Fruit fly (Drosophila melanogaster): ENCODE data around the gene Dr.

Gene Dr

dm6 chr3R:29600762-29601161 lies 44.6 kb downstream of the Dr start, which contains the start of gene CG7568:
CG7568 (minus strand) TSS chr3R:29600862.
- TF ChIP-seq CTCF (optimal IDR thresholded peaks at IDR 0.05): no peak
- no peak for TF ChIP-seq CG8478 (optimal IDR thresholded peaks at IDR 0.05)

dm6 chr3R:29608177-29608576 lies 52.0 kb downstream of the Dr start, which contains the start of gene Diedel2:
Diedel2 (plus strand) TSS chr3R:29608477.
- TF ChIP-seq CTCF (optimal IDR thresholded peaks at IDR 0.05): no peak

DNA sequence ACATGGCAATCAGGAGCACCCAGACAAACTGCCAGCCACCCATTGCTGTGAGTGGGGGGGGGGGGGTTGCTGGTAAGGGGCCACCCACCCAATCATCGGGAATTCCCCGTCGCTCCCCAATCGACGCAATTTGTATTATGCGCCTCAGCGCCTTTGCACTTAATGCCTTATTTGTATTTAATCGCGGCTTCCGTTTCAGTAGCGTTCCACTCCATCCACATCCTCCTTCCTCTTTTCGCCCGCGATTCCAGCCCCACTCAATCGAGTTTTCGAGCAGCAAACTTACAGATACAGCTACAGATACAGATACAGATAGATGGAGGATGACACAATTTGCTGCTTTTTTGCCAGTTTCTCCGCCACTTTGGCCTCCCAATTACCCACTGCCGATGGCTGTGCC lies 54.8 kb downstream of the Dr start:
- TF ChIP-seq CG8478 (optimal IDR thresholded peaks at IDR 0.05) (no peak), CTCF (optimal IDR thresholded peaks at IDR 0.05) (no peak)
